Fruit fly (Drosophila melanogaster) whole organism, embryonic: Measurements from ENCODE around the gene Drp1.
A peak's percentile ranks its signal among the peaks of the same experiment; 100 is the strongest.

Source experiments
- CG10209 ChIP-seq: fragments of 200-800 bp; sonication (Bioruptor generic); optimal IDR thresholded peaks from 3 replicates; lab custom pipeline; 2017; ENCODE audit warnings: missing biosample characterization, mild to moderate bottlenecking, missing genetic modification characterization, missing genetic modification reagents
- CG13123 ChIP-seq: fragments of 200-800 bp; sonication (Bioruptor generic); optimal IDR thresholded peaks from 2 replicates; lab custom pipeline; 2016; ENCODE audit warnings: missing biosample characterization, missing genetic modification characterization
- CG13775 ChIP-seq: fragments of 200-800 bp; sonication (Bioruptor generic); optimal IDR thresholded peaks from 3 replicates; lab custom pipeline; 2017; ENCODE audit warnings: missing biosample characterization, mild to moderate bottlenecking, missing genetic modification characterization
- CG17568 ChIP-seq: fragments of 200-800 bp; sonication (Bioruptor generic); optimal IDR thresholded peaks from 2 replicates; lab custom pipeline; 2018; ENCODE audit warnings: missing biosample characterization, mild to moderate bottlenecking, missing genetic modification characterization, moderate library complexity
- CG17829 ChIP-seq: fragments of 200-800 bp; optimal IDR thresholded peaks from 2 replicates; lab custom pipeline; 2019; ENCODE audit warnings: missing biosample characterization, mild to moderate bottlenecking, missing genetic modification characterization, moderate library complexity
- CG18262 ChIP-seq: fragments of 200-800 bp; optimal IDR thresholded peaks from 3 replicates; lab custom pipeline; 2019; ENCODE audit warnings: missing biosample characterization, mild to moderate bottlenecking, missing genetic modification characterization, moderate library complexity
- CG2712 ChIP-seq: fragments of 200-800 bp; optimal IDR thresholded peaks from 3 replicates; lab custom pipeline; 2019; ENCODE audit warnings: missing biosample characterization, mild to moderate bottlenecking, missing genetic modification characterization, moderate library complexity
- CG2889 ChIP-seq: fragments of 200-800 bp; sonication (Bioruptor generic); IDR thresholded peaks from 3 replicates; pipeline ENCODE4 v1.3.6; 2022; ENCODE audit warnings: missing biosample characterization, missing genetic modification characterization
- CG31441 ChIP-seq: fragments of 200-800 bp; sonication (Bioruptor generic); IDR thresholded peaks from 2 replicates; pipeline ENCODE4 v1.3.6; 2022; ENCODE audit warnings: missing biosample characterization, missing genetic modification characterization
- CG32767 ChIP-seq: fragments of 200-800 bp; sonication (Bioruptor generic); IDR thresholded peaks from 2 replicates; pipeline ENCODE4 v1.3.6; 2022; ENCODE audit warnings: missing biosample characterization, missing genetic modification characterization
- CG33557 ChIP-seq: fragments of 200-800 bp; sonication (Bioruptor generic); optimal IDR thresholded peaks from 2 replicates; lab custom pipeline; 2019; ENCODE audit warnings: missing biosample characterization, mild to moderate bottlenecking, missing genetic modification characterization, moderate library complexity
- CG34376 ChIP-seq: fragments of 200-800 bp; sonication (Bioruptor generic); optimal IDR thresholded peaks from 2 replicates; lab custom pipeline; 2018; ENCODE audit warnings: missing biosample characterization, mild to moderate bottlenecking, missing genetic modification characterization
- CG3838 ChIP-seq: fragments of 200-800 bp; sonication (Bioruptor generic); optimal IDR thresholded peaks from 3 replicates; lab custom pipeline; 2016; ENCODE audit warnings: missing biosample characterization, missing genetic modification characterization
- CG4328 ChIP-seq: fragments of 200-800 bp; sonication (Bioruptor generic); optimal IDR thresholded peaks from 3 replicates; lab custom pipeline; 2017; ENCODE audit warnings: missing biosample characterization, missing genetic modification reagents, missing genetic modification characterization
- CG4404 ChIP-seq: fragments of 200-800 bp; sonication (Bioruptor generic); IDR thresholded peaks from 2 replicates; pipeline ENCODE4 v1.3.6; 2022; ENCODE audit warnings: missing biosample characterization, missing genetic modification characterization
- CG4617 ChIP-seq: fragments of 200-800 bp; sonication (Bioruptor generic); optimal IDR thresholded peaks from 3 replicates; lab custom pipeline; 2016; ENCODE audit warnings: missing biosample characterization, missing genetic modification characterization, borderline replicate concordance
- CG6272 ChIP-seq: fragments of 200-800 bp; sonication (Bioruptor generic); IDR thresholded peaks from 2 replicates; pipeline ENCODE4 v1.3.6; 2022; ENCODE audit warnings: missing biosample characterization, missing genetic modification characterization
- CG7745 ChIP-seq: fragments of 200-800 bp; sonication (Bioruptor generic); optimal IDR thresholded peaks from 2 replicates; lab custom pipeline; 2018; ENCODE audit warnings: missing biosample characterization, mild to moderate bottlenecking, missing genetic modification characterization, moderate library complexity
- CG7786 ChIP-seq: fragments of 200-800 bp; sonication (Bioruptor generic); optimal IDR thresholded peaks from 2 replicates; lab custom pipeline; 2016; ENCODE audit warnings: missing biosample characterization, missing genetic modification characterization
- CG8290 ChIP-seq, 3 experiments: fragments of 200-800 bp; sonication (Bioruptor generic); optimal IDR thresholded peaks; 2 replicates each; lab custom pipeline; 2016 to 2019; ENCODE audit warnings: missing biosample characterization in 3 of 3, missing genetic modification characterization in 3 of 3, mild to moderate bottlenecking in 2 of 3, moderate library complexity in 1 of 3
- CG8765 ChIP-seq: fragments of 200-800 bp; sonication (Bioruptor generic); IDR thresholded peaks from 2 replicates; pipeline ENCODE4 v1.3.6; 2022; ENCODE audit warnings: missing biosample characterization, missing genetic modification characterization
- CG8944 ChIP-seq: fragments of 200-800 bp; sonication (Bioruptor generic); optimal IDR thresholded peaks from 3 replicates; lab custom pipeline; 2016; ENCODE audit warnings: missing biosample characterization, missing genetic modification characterization
- CG9797 ChIP-seq: fragments of 200-800 bp; sonication (Bioruptor generic); optimal IDR thresholded peaks from 3 replicates; lab custom pipeline; 2018; ENCODE audit warnings: missing biosample characterization, mild to moderate bottlenecking, missing genetic modification characterization
- D ChIP-seq, 2 experiments: fragments of 200-800 bp in 1 of 2; fragments of >200 bp in 1 of 2; sonication (Bioruptor generic) in 1 of 2; optimal IDR thresholded peaks; 2 replicates in 1 of 2; 3 replicates in 1 of 2; lab custom pipeline; 2017; ENCODE audit warnings: mild to moderate bottlenecking in 1 of 2, missing biosample characterization in 1 of 2, missing genetic modification characterization in 1 of 2, missing genetic modification reagents in 1 of 2
- ERR ChIP-seq: fragments of 200-800 bp; sonication (Bioruptor generic); optimal IDR thresholded peaks from 2 replicates; lab custom pipeline; 2016; ENCODE audit warnings: missing biosample characterization, missing genetic modification characterization
- Eip74EF ChIP-seq, 2 experiments: fragments of 200-800 bp in 1 of 2; fragments of >200 bp in 1 of 2; sonication (Bioruptor generic) in 1 of 2; optimal IDR thresholded peaks; 2 replicates each; lab custom pipeline; 2017 to 2019; ENCODE audit warnings: missing biosample characterization in 2 of 2, missing genetic modification characterization in 2 of 2, mild to moderate bottlenecking in 1 of 2, moderate library complexity in 1 of 2
- Fer3 ChIP-seq: fragments of 200-800 bp; sonication (Bioruptor generic); optimal IDR thresholded peaks from 2 replicates; lab custom pipeline; 2018; ENCODE audit warnings: missing biosample characterization, mild to moderate bottlenecking, missing genetic modification characterization, moderate library complexity
- H2.0 ChIP-seq: fragments of 200-800 bp; sonication (Bioruptor generic); IDR thresholded peaks from 2 replicates; pipeline ENCODE4 v1.3.6; 2022; ENCODE audit warnings: missing biosample characterization, missing genetic modification characterization
- Hr78 ChIP-seq, 2 experiments: fragments of 200-800 bp in 1 of 2; fragments of >200 bp in 1 of 2; sonication (Bioruptor generic) in 1 of 2; optimal IDR thresholded peaks; 2 replicates each; lab custom pipeline; 2017 to 2019; ENCODE audit warnings: missing biosample characterization in 2 of 2, missing genetic modification characterization in 2 of 2, mild to moderate bottlenecking in 1 of 2, moderate library complexity in 1 of 2
- Max ChIP-seq: fragments of 200-800 bp; sonication (Bioruptor generic); optimal IDR thresholded peaks from 2 replicates; lab custom pipeline; 2016; ENCODE audit warnings: missing biosample characterization, mild to moderate bottlenecking, missing genetic modification characterization
- Mes4 ChIP-seq: fragments of 200-800 bp; sonication (Bioruptor generic); optimal IDR thresholded peaks from 2 replicates; lab custom pipeline; 2016; ENCODE audit warnings: missing biosample characterization, missing genetic modification characterization
- NC2β ChIP-seq: fragments of 200-800 bp; sonication (Bioruptor generic); optimal IDR thresholded peaks from 2 replicates; lab custom pipeline; 2016; ENCODE audit warnings: missing biosample characterization, missing genetic modification characterization
- Nf-YB ChIP-seq: fragments of 200-800 bp; sonication (Bioruptor generic); optimal IDR thresholded peaks from 3 replicates; lab custom pipeline; 2019; ENCODE audit warnings: missing biosample characterization, mild to moderate bottlenecking, missing genetic modification characterization, moderate library complexity
- Ssrp ChIP-seq: fragments of 200-800 bp; sonication (Bioruptor generic); optimal IDR thresholded peaks from 2 replicates; lab custom pipeline; 2018; ENCODE audit warnings: missing biosample characterization, mild to moderate bottlenecking, missing genetic modification characterization, moderate library complexity
- ac ChIP-seq: fragments of 200-800 bp; sonication (Bioruptor generic); optimal IDR thresholded peaks from 3 replicates; lab custom pipeline; 2017; ENCODE audit warnings: missing biosample characterization, mild to moderate bottlenecking, missing genetic modification characterization
- az2 ChIP-seq: fragments of 200-800 bp; sonication (Bioruptor generic); optimal IDR thresholded peaks from 3 replicates; lab custom pipeline; 2016; ENCODE audit warnings: missing biosample characterization, missing genetic modification characterization
- bigmax ChIP-seq: fragments of 200-800 bp; sonication (Bioruptor generic); optimal IDR thresholded peaks from 2 replicates; lab custom pipeline; 2018; ENCODE audit warnings: missing biosample characterization, mild to moderate bottlenecking, missing genetic modification characterization
- cato ChIP-seq: fragments of 200-800 bp; sonication (Bioruptor generic); optimal IDR thresholded peaks from 2 replicates; lab custom pipeline; 2016; ENCODE audit warnings: missing biosample characterization, missing genetic modification characterization, borderline replicate concordance
- eve ChIP-seq, 2 experiments: fragments of >200 bp; optimal IDR thresholded peaks; 2 replicates each; lab custom pipeline; 2017; ENCODE audit warnings: missing biosample characterization in 2 of 2, missing genetic modification characterization in 2 of 2
- gem ChIP-seq: fragments of 200-800 bp; sonication (Bioruptor generic); optimal IDR thresholded peaks from 2 replicates; lab custom pipeline; 2019; ENCODE audit warnings: missing biosample characterization, mild to moderate bottlenecking, missing genetic modification characterization, moderate library complexity
- grau ChIP-seq: fragments of 200-800 bp; optimal IDR thresholded peaks from 3 replicates; lab custom pipeline; 2019; ENCODE audit warnings: missing biosample characterization, mild to moderate bottlenecking, missing genetic modification characterization, moderate library complexity
- hbn ChIP-seq: fragments of 200-800 bp; sonication (Bioruptor generic); IDR thresholded peaks from 2 replicates; pipeline ENCODE4 v1.3.6; 2022; ENCODE audit warnings: missing biosample characterization, missing genetic modification characterization; ENCODE audit not compliant: partially characterized antibody
- insv ChIP-seq, 2 experiments: fragments of 200-800 bp; sonication (Bioruptor generic); optimal IDR thresholded peaks; 3 replicates each; lab custom pipeline; 2016 to 2018; ENCODE audit warnings: missing biosample characterization in 2 of 2, missing genetic modification characterization in 2 of 2
- kni ChIP-seq: fragments of 200-800 bp; sonication (Bioruptor generic); optimal IDR thresholded peaks from 3 replicates; lab custom pipeline; 2017; ENCODE audit warnings: mild to moderate bottlenecking, missing biosample characterization, missing genetic modification reagents, missing genetic modification characterization
- sr ChIP-seq: fragments of 200-800 bp; sonication (Bioruptor generic); IDR thresholded peaks from 3 replicates; pipeline ENCODE4 v1.3.6; 2022; ENCODE audit warnings: missing biosample characterization, missing genetic modification characterization
- ttk ChIP-seq: fragments of 200-800 bp; sonication (Bioruptor generic); IDR thresholded peaks from 2 replicates; pipeline ENCODE4 v2.1.2; 2022; ENCODE audit warnings: missing biosample characterization, missing genetic modification characterization
- twi ChIP-seq: fragments of 200-800 bp; optimal IDR thresholded peaks from 2 replicates; lab custom pipeline; 2019; ENCODE audit warnings: missing biosample characterization, mild to moderate bottlenecking, missing genetic modification characterization, moderate library complexity
- yki ChIP-seq: fragments of >200 bp; optimal IDR thresholded peaks from 3 replicates; lab custom pipeline; 2018
- zen2 ChIP-seq: fragments of 200-800 bp; sonication (Bioruptor generic); IDR thresholded peaks from 3 replicates; pipeline ENCODE4 v1.3.6; 2022; ENCODE audit warnings: missing biosample characterization, missing genetic modification characterization; ENCODE audit not compliant: partially characterized antibody

Drp1 gene

dm6 chr2L:2585285-2585684 lies at the start of gene Drp1 (continued):
- TF ChIP-seq CG33557 (GFP tag; lab: Kevin White, UChicago) (no peak), Eip74EF (GFP tag; optimal IDR thresholded peaks at IDR 0.05; lab: Kevin White, UChicago) (no peak), eve (GFP tag; optimal IDR thresholded peaks at IDR 0.05; lab: Kevin White, UChicago) (no peak), ttk (peak; percentile 40; the same call in 1 of the 2 replicates), ERR (GFP tag; lab: Kevin White, UChicago) (peak; percentile 65), bigmax (GFP tag; lab: Kevin White, UChicago) (peak; percentile 22), Hr78 (GFP tag; optimal IDR thresholded peaks at IDR 0.05; lab: Kevin White, UChicago) (no peak), hbn (GFP tag; lab: Robert Waterston, UW) (peak; percentile 67), NC2β (GFP tag; lab: Kevin White, UChicago) (peak; percentile 57), ac (GFP tag; lab: Kevin White, UChicago) (no peak), CG7745 (tag; lab: Kevin White, UChicago) (no peak), CG8290 (GFP tag; optimal IDR thresholded peaks at IDR 0.05; lab: Kevin White, UChicago) (peak; percentile 78), CG8290 (tag; optimal IDR thresholded peaks at IDR 0.05; lab: Kevin White, UChicago) (peak; percentile 54 to 89), CG18262 (no peak), yki (lab: Kevin White, UChicago) (no peak), CG8765 (GFP tag; lab: Robert Waterston, UW) (peak; percentile 47; the same call in 1 of the 2 replicates), CG4328 (GFP tag; lab: Kevin White, UChicago) (no peak), Nf-YB (GFP tag; lab: Kevin White, UChicago) (no peak), CG3838 (GFP tag; lab: Kevin White, UChicago) (no peak), D (optimal IDR thresholded peaks at IDR 0.05; lab: Kevin White, UChicago) (no peak), D (GFP tag; optimal IDR thresholded peaks at IDR 0.05; lab: Kevin White, UChicago) (no peak), Max (GFP tag; lab: Kevin White, UChicago) (no peak), twi (tag; lab: Kevin White, UChicago) (no peak), CG6272 (GFP tag; lab: Robert Waterston, UW) (no peak), CG2889 (GFP tag; lab: Robert Waterston, UW) (no peak), CG4404 (no peak), CG13775 (peak; percentile 15), Ssrp (tag; lab: Kevin White, UChicago) (no peak), CG8944 (GFP tag; lab: Kevin White, UChicago) (peak; percentile 62), gem (no peak), insv (GFP tag; optimal IDR thresholded peaks at IDR 0.05; lab: Kevin White, UChicago) (peak in 1 of 2 experiments; percentile 51), CG4617 (GFP tag; lab: Kevin White, UChicago) (peak; percentile 65), CG17829 (peak; percentile 60), CG10209 (GFP tag; lab: Kevin White, UChicago) (peak; percentile 31), zen2 (peak; percentile 61; the same call in 2 of the 3 replicates), CG13123 (GFP tag; lab: Kevin White, UChicago) (no peak), az2 (peak; percentile 14), Mes4 (no peak), grau (tag; lab: Kevin White, UChicago) (peak; percentile 37), CG34376 (GFP tag; lab: Kevin White, UChicago) (no peak), H2.0 (peak; percentile 34; the same call in 1 of the 2 replicates), sr (GFP tag; lab: Robert Waterston, UW) (no peak), CG32767 (GFP tag; lab: Robert Waterston, UW) (no peak), CG2712 (peak; percentile 52), CG31441 (GFP tag; lab: Robert Waterston, UW) (no peak; the same call in 1 of the 2 replicates), cato (GFP tag; lab: Kevin White, UChicago) (no peak), CG9797 (peak; percentile 54), CG7786 (GFP tag; lab: Kevin White, UChicago) (peak; percentile 60), CG17568 (GFP tag; lab: Kevin White, UChicago) (no peak), Fer3 (tag; lab: Kevin White, UChicago) (peak; percentile 33), kni (GFP tag; lab: Kevin White, UChicago) (no peak)
